Fruit fly (Drosophila melanogaster) whole organism: ENCODE data around the gene CG33268.

ENCODE experiments used
- CG8478 ChIP-seq: fragments of >200 bp; optimal IDR thresholded peaks from 2 replicates; lab custom pipeline; 2018; ENCODE audit warnings: inconsistent platforms
- Dll ChIP-seq: fragments of >200 bp; optimal IDR thresholded peaks from 2 replicates; lab custom pipeline; 2017
- EcR ChIP-seq, 2 experiments: fragments of >200 bp; optimal IDR thresholded peaks; 2 replicates each; lab custom pipeline; 2017; ENCODE audit warnings: missing biosample characterization in 2 of 2, missing genetic modification characterization in 2 of 2, missing genetic modification reagents in 2 of 2
- pan ChIP-seq: fragments of >200 bp; optimal IDR thresholded peaks from 2 replicates; lab custom pipeline; 2017
- psq ChIP-seq: fragments of >200 bp; optimal IDR thresholded peaks from 2 replicates; lab custom pipeline; 2017
- usp ChIP-seq: fragments of >200 bp; optimal IDR thresholded peaks from 2 replicates; lab custom pipeline; 2017; ENCODE audit warnings: missing biosample characterization, missing genetic modification characterization, mixed read lengths

dm6 chr3L:11553672-11554068 lies 37.4 kb downstream of the CG33268 start:
- TF ChIP-seq CG8478 (lab: Kevin White, UChicago) (no peak), EcR (GFP tag; optimal IDR thresholded peaks at IDR 0.05; lab: Kevin White, UChicago) (no peak), usp (no peak), pan (no peak), psq (no peak), Dll (no peak)
